Worm (Caenorhabditis elegans): Measurements from ENCODE around the gene lin-9.
A peak's percentile ranks its signal among the peaks of the same experiment; 100 is the strongest.

Gene lin-9

DNA sequence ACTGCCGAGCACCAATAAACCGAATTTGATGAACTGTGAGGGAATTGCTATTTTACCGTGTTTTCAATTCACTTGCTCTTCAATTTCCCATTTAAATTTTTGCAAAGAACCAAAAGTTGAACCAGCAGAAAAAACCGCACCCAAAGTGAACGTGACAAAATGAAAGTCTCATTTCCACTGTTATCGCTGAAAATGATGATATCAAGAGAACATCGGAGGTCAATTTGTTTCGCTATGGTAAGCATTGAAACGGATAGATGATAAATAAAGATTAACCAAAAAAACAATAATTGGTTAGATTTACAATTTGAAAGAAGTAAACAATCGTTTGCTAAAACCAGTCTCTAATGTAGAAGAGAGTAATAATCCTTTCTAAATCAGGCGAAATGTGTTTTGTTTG is 21.6 kb upstream of the lin-9 start:
- TF ChIP-seq nhr-85 (tag) (peak; percentile 51), egl-13 (tag; optimal IDR thresholded peaks at IDR 0.05) (no peak), blmp-1 (tag; optimal IDR thresholded peaks at IDR 0.05) (peak; percentile 31), zip-4 (GFP tag; optimal IDR thresholded peaks at IDR 0.05) (no peak)

ce11 chrIII:8923937-8924336 is 20.0 kb upstream of the lin-9 start, which contains the start of gene ZK637.12:
Gene ZK637.12 (plus strand): TSS chrIII:8924237.
- TF ChIP-seq mef-2 (tag; optimal IDR thresholded peaks at IDR 0.05) (no peak), nhr-12 (tag; optimal IDR thresholded peaks at IDR 0.05) (no peak), nhr-85 (tag) (no peak), mep-1 (tag; optimal IDR thresholded peaks at IDR 0.05) (no peak), ztf-11 (tag; optimal IDR thresholded peaks at IDR 0.05) (no peak), aha-1 (tag; optimal IDR thresholded peaks at IDR 0.05) (no peak), ceh-90 (tag; optimal IDR thresholded peaks at IDR 0.05) (no peak)

- TF ChIP-seq lsy-2 (tag; optimal IDR thresholded peaks at IDR 0.05) = peak; percentile 17
- peak in 2 of 3 experiments; percentile 8 to 25 for TF ChIP-seq dpl-1 (GFP tag; optimal IDR thresholded peaks at IDR 0.05)
- TF ChIP-seq ztf-11 (tag; optimal IDR thresholded peaks at IDR 0.05) = no peak
- no peak for TF ChIP-seq lir-3 (tag; optimal IDR thresholded peaks at IDR 0.05; ENCODE audit: poor library complexity)
- peak; percentile 67 for TF ChIP-seq nhr-20 (tag; optimal IDR thresholded peaks at IDR 0.05)
- peak in 1 of 2 experiments; percentile 2 for TF ChIP-seq efl-1 (optimal IDR thresholded peaks at IDR 0.05)
- no peak for TF ChIP-seq efl-1 (GFP tag; optimal IDR thresholded peaks at IDR 0.05 in 1 of 2)
- no peak for TF ChIP-seq sox-4 (tag; optimal IDR thresholded peaks at IDR 0.05)
- peak; percentile 85 for TF ChIP-seq skn-1 (tag; optimal IDR thresholded peaks at IDR 0.05)
- TF ChIP-seq nhr-71 (tag; optimal IDR thresholded peaks at IDR 0.05) = peak; percentile 3
- peak in 1 of 6 experiments; percentile 3 for TF ChIP-seq elt-3 (tag; optimal IDR thresholded peaks at IDR 0.05)
- peak; percentile 81 for TF ChIP-seq nhr-85 (tag)
- no peak for TF ChIP-seq Y116A8C.19 (tag; optimal IDR thresholded peaks at IDR 0.05; ENCODE audit: borderline replicate concordance)
- peak; percentile 30 for TF ChIP-seq snu-23 (GFP tag; optimal IDR thresholded peaks at IDR 0.05)
- peak; percentile 69 for TF ChIP-seq blmp-1 (tag; optimal IDR thresholded peaks at IDR 0.05)
- TF ChIP-seq mep-1 (tag; optimal IDR thresholded peaks at IDR 0.05) = peak; percentile 35
- TF ChIP-seq lin-14 (GFP tag; optimal IDR thresholded peaks at IDR 0.05) = peak; percentile 72
Measured at ce11 chrIII:8923240-8923734, 19.4 kb upstream of the lin-9 start, which contains the start of gene glb-1. Gene glb-1 (minus strand): TSS chrIII:8923290.

- TF ChIP-seq nhr-85 (tag) = peak; percentile 73
- peak; percentile 29; the same call in 1 of the 2 replicates for TF ChIP-seq nhr-19 (GFP tag; conservative IDR thresholded peaks at IDR 0.05)
- TF ChIP-seq swsn-7 (tag; optimal IDR thresholded peaks at IDR 0.05) = peak; percentile 20
- peak; percentile 68 for TF ChIP-seq lin-14 (GFP tag; optimal IDR thresholded peaks at IDR 0.05)
- peak in 1 of 2 experiments; percentile 24 for TF ChIP-seq efl-1 (optimal IDR thresholded peaks at IDR 0.05)
- peak in 1 of 2 experiments; percentile 58 for TF ChIP-seq efl-1 (GFP tag; optimal IDR thresholded peaks at IDR 0.05 in 1 of 2)
- peak; percentile 54 for TF ChIP-seq nhr-71 (tag; optimal IDR thresholded peaks at IDR 0.05)
- TF ChIP-seq mdl-1 (tag; optimal IDR thresholded peaks at IDR 0.05) = peak in 1 of 2 experiments; percentile 2
- no peak for TF ChIP-seq lin-13 (GFP tag; optimal IDR thresholded peaks at IDR 0.05)
- TF ChIP-seq lin-35 (GFP tag; optimal IDR thresholded peaks at IDR 0.05) = peak in 1 of 2 experiments; percentile 14
- no peak for TF ChIP-seq rnt-1 (tag; optimal IDR thresholded peaks at IDR 0.05)
- no peak for TF ChIP-seq ces-1 (GFP tag; optimal IDR thresholded peaks at IDR 0.05)
- TF ChIP-seq C34B4.2 (tag; optimal IDR thresholded peaks at IDR 0.05) = no peak
- TF ChIP-seq nhr-20 (tag; optimal IDR thresholded peaks at IDR 0.05) = peak; percentile 65
- peak; percentile 77 for TF ChIP-seq ztf-4 (tag; optimal IDR thresholded peaks at IDR 0.05)
- peak; percentile 55 for TF ChIP-seq snu-23 (GFP tag; optimal IDR thresholded peaks at IDR 0.05)
- TF ChIP-seq mep-1 (tag; optimal IDR thresholded peaks at IDR 0.05) = no peak
- no peak for TF ChIP-seq nhr-77 (tag; optimal IDR thresholded peaks at IDR 0.05)
- TF ChIP-seq lsy-2 (tag; optimal IDR thresholded peaks at IDR 0.05) = peak in 1 of 2 experiments; percentile 25
- no peak for TF ChIP-seq zag-1 (tag; optimal IDR thresholded peaks at IDR 0.05)
Measured at ce11 chrIII:8922061-8922460, 18.1 kb upstream of the lin-9 start.
